Fruit fly (Drosophila melanogaster): Measurements from ENCODE around the gene vanin-like.

dm6 chrX:6151919-6152318 is 50.4 kb downstream of the vanin-like start:
- TF ChIP-seq gl (tag; optimal IDR thresholded peaks at IDR 0.05) (no peak), fd96Ca (GFP tag; IDR thresholded peaks at IDR 0.05) (no peak), CG4496 (GFP tag; IDR thresholded peaks at IDR 0.05) (no peak)
